Fruit fly (Drosophila melanogaster) whole organism, embryonic: ENCODE results near the gene CG33191.

Experiments used
- ATbp ChIP-seq: fragments of 200-800 bp; sonication (Bioruptor generic); optimal IDR thresholded peaks from 2 replicates; lab custom pipeline; 2017; ENCODE audit warnings: missing biosample characterization, mild to moderate bottlenecking, missing genetic modification characterization, missing genetic modification reagents
- Atf6 ChIP-seq: fragments of 200-800 bp; sonication (Bioruptor generic); IDR thresholded peaks from 2 replicates; pipeline ENCODE4 v1.3.6; 2022; ENCODE audit warnings: missing biosample characterization, missing genetic modification characterization
- Bdp1 ChIP-seq: fragments of 200-800 bp; sonication (Bioruptor generic); optimal IDR thresholded peaks from 3 replicates; lab custom pipeline; 2016; ENCODE audit warnings: missing biosample characterization, missing genetic modification characterization
- Bgb ChIP-seq: fragments of 200-800 bp; sonication (Bioruptor generic); IDR thresholded peaks from 2 replicates; pipeline ENCODE4 v1.3.6; 2022; ENCODE audit warnings: missing biosample characterization, missing genetic modification characterization; ENCODE audit not compliant: partially characterized antibody
- Blimp-1 ChIP-seq: fragments of 200-800 bp; sonication (Bioruptor generic); optimal IDR thresholded peaks from 3 replicates; lab custom pipeline; 2018; ENCODE audit warnings: missing biosample characterization, missing genetic modification characterization, mild to moderate bottlenecking, moderate library complexity, missing genetic modification reagents
- CG10979 ChIP-seq: fragments of 200-800 bp; sonication (Bioruptor generic); optimal IDR thresholded peaks from 2 replicates; lab custom pipeline; 2018; ENCODE audit warnings: missing biosample characterization, mild to moderate bottlenecking, missing genetic modification characterization, moderate library complexity
- CG12744 ChIP-seq: fragments of 200-800 bp; sonication (Bioruptor generic); optimal IDR thresholded peaks from 2 replicates; lab custom pipeline; 2016; ENCODE audit warnings: missing biosample characterization, missing genetic modification characterization
- CG15073 ChIP-seq: fragments of 200-800 bp; sonication (Bioruptor generic); optimal IDR thresholded peaks from 2 replicates; lab custom pipeline; 2016; ENCODE audit warnings: missing biosample characterization, missing genetic modification characterization
- CG1602 ChIP-seq: fragments of 200-800 bp; sonication (Bioruptor generic); optimal IDR thresholded peaks from 3 replicates; lab custom pipeline; 2016; ENCODE audit warnings: missing biosample characterization, missing genetic modification characterization
- CG18262 ChIP-seq: fragments of 200-800 bp; optimal IDR thresholded peaks from 3 replicates; lab custom pipeline; 2019; ENCODE audit warnings: missing biosample characterization, mild to moderate bottlenecking, missing genetic modification characterization, moderate library complexity
- CG2199 ChIP-seq: fragments of 200-800 bp; sonication (Bioruptor generic); IDR thresholded peaks from 3 replicates; pipeline ENCODE4 v1.3.6; 2022; ENCODE audit warnings: missing biosample characterization, missing genetic modification characterization
- CG34422 ChIP-seq: fragments of 200-800 bp; sonication (Bioruptor generic); IDR thresholded peaks from 3 replicates; pipeline ENCODE4 v1.3.6; 2022; ENCODE audit warnings: missing biosample characterization, missing genetic modification characterization
- CG3726 ChIP-seq: fragments of 200-800 bp; sonication (Bioruptor generic); IDR thresholded peaks from 3 replicates; pipeline ENCODE4, ENCODE4 v1.3.6; 2022; ENCODE audit warnings: missing biosample characterization, missing genetic modification characterization
- CG8924 ChIP-seq: fragments of 200-800 bp; optimal IDR thresholded peaks from 3 replicates; lab custom pipeline; 2019; ENCODE audit warnings: missing biosample characterization, mild to moderate bottlenecking, missing genetic modification characterization, moderate library complexity
- Camta ChIP-seq: fragments of 200-800 bp; sonication (Bioruptor generic); optimal IDR thresholded peaks from 2 replicates; lab custom pipeline; 2016; ENCODE audit warnings: missing biosample characterization, missing genetic modification characterization
- CkIIα-i1 ChIP-seq: fragments of 200-800 bp; sonication (Bioruptor generic); IDR thresholded peaks from 2 replicates; pipeline ENCODE4 v1.3.6; 2022; ENCODE audit warnings: missing biosample characterization, missing genetic modification characterization
- Eip74EF ChIP-seq, 2 experiments: fragments of 200-800 bp in 1 of 2; fragments of >200 bp in 1 of 2; sonication (Bioruptor generic) in 1 of 2; optimal IDR thresholded peaks; 2 replicates each; lab custom pipeline; 2017 to 2019; ENCODE audit warnings: missing biosample characterization in 2 of 2, missing genetic modification characterization in 2 of 2, mild to moderate bottlenecking in 1 of 2, moderate library complexity in 1 of 2
- Hand ChIP-seq: fragments of 200-800 bp; sonication (Bioruptor generic); optimal IDR thresholded peaks from 2 replicates; lab custom pipeline; 2017; ENCODE audit warnings: mild to moderate bottlenecking, missing biosample characterization, missing genetic modification reagents, missing genetic modification characterization
- Ravus ChIP-seq: fragments of 200-800 bp; sonication (Bioruptor generic); IDR thresholded peaks from 2 replicates; pipeline ENCODE4 v1.3.6; 2022; ENCODE audit warnings: missing biosample characterization, missing genetic modification characterization
- Sox102F ChIP-seq: fragments of 200-800 bp; sonication (Bioruptor generic); optimal IDR thresholded peaks from 2 replicates; lab custom pipeline; 2018; ENCODE audit warnings: missing biosample characterization, mild to moderate bottlenecking, missing genetic modification characterization, moderate library complexity
- Taf1 ChIP-seq: fragments of 200-800 bp; sonication (Bioruptor generic); IDR thresholded peaks from 2 replicates; pipeline ENCODE4 v1.3.6; 2022; ENCODE audit warnings: missing biosample characterization, missing genetic modification characterization
- ap ChIP-seq: fragments of 200-800 bp; sonication (Bioruptor generic); IDR thresholded peaks from 2 replicates; pipeline ENCODE4 v1.3.6; 2022; ENCODE audit warnings: missing biosample characterization, missing genetic modification characterization
- bcd ChIP-seq: fragments of 200-800 bp; sonication (Bioruptor generic); optimal IDR thresholded peaks from 2 replicates; lab custom pipeline; 2017; ENCODE audit warnings: missing biosample characterization, mild to moderate bottlenecking, missing genetic modification characterization
- cad ChIP-seq: fragments of >200 bp; optimal IDR thresholded peaks from 2 replicates; lab custom pipeline; 2017; ENCODE audit warnings: missing biosample characterization, missing genetic modification characterization
- cas ChIP-seq: fragments of 200-800 bp; sonication (Bioruptor generic); IDR thresholded peaks from 2 replicates; pipeline ENCODE4 v1.3.6; 2022; ENCODE audit warnings: missing biosample characterization, missing genetic modification characterization
- chinmo ChIP-seq: fragments of 200-800 bp; sonication (Bioruptor generic); IDR thresholded peaks from 4 replicates; pipeline ENCODE4 v1.3.6; 2022; ENCODE audit warnings: missing biosample characterization, missing genetic modification characterization; ENCODE audit not compliant: partially characterized antibody
- ci ChIP-seq: fragments of 200-800 bp; sonication (Bioruptor generic); IDR thresholded peaks from 3 replicates; pipeline ENCODE4 v1.3.6; 2022; ENCODE audit warnings: missing biosample characterization, missing genetic modification characterization
- dysf ChIP-seq: fragments of 200-800 bp; sonication (Bioruptor generic); IDR thresholded peaks from 3 replicates; pipeline ENCODE4 v1.3.6; 2022; ENCODE audit warnings: missing biosample characterization, missing genetic modification characterization
- ewg ChIP-seq: fragments of 200-800 bp; sonication (Bioruptor generic); optimal IDR thresholded peaks from 3 replicates; lab custom pipeline; 2017; ENCODE audit warnings: mild to moderate bottlenecking, missing biosample characterization, missing genetic modification reagents, missing genetic modification characterization
- fd96Cb ChIP-seq: fragments of 200-800 bp; sonication (Bioruptor generic); optimal IDR thresholded peaks from 2 replicates; lab custom pipeline; 2018; ENCODE audit warnings: missing biosample characterization, mild to moderate bottlenecking, missing genetic modification characterization, moderate library complexity
- grn ChIP-seq: fragments of 200-800 bp; sonication (Bioruptor generic); optimal IDR thresholded peaks from 3 replicates; lab custom pipeline; 2017; ENCODE audit warnings: missing biosample characterization, missing genetic modification characterization
- h ChIP-seq: fragments of >200 bp; optimal IDR thresholded peaks from 2 replicates; lab custom pipeline; 2017
- jumu ChIP-seq: fragments of 200-800 bp; sonication (Bioruptor generic); optimal IDR thresholded peaks from 3 replicates; lab custom pipeline; 2016; ENCODE audit warnings: missing biosample characterization, missing genetic modification characterization
- otp ChIP-seq: fragments of 200-800 bp; sonication (Bioruptor generic); IDR thresholded peaks from 3 replicates; pipeline ENCODE4, ENCODE4 v1.3.6; 2022; ENCODE audit warnings: missing biosample characterization, missing genetic modification characterization
- pho ChIP-seq: fragments of 200-800 bp; sonication (Bioruptor generic); optimal IDR thresholded peaks from 2 replicates; lab custom pipeline; 2016; ENCODE audit warnings: missing biosample characterization, missing genetic modification characterization
- phol ChIP-seq: fragments of 200-800 bp; sonication (Bioruptor generic); optimal IDR thresholded peaks from 3 replicates; lab custom pipeline; 2018; ENCODE audit warnings: missing biosample characterization, mild to moderate bottlenecking, missing genetic modification characterization, moderate library complexity
- rib ChIP-seq: fragments of 200-800 bp; sonication (Bioruptor generic); IDR thresholded peaks from 2 replicates; pipeline ENCODE4 v1.3.6; 2022; ENCODE audit warnings: missing biosample characterization, missing genetic modification characterization
- seq ChIP-seq: fragments of 200-800 bp; sonication (Bioruptor generic); IDR thresholded peaks from 2 replicates; pipeline ENCODE4 v1.3.6; 2022; ENCODE audit warnings: missing biosample characterization, missing genetic modification characterization
- so ChIP-seq: fragments of 200-800 bp; sonication (Bioruptor generic); IDR thresholded peaks from 3 replicates; pipeline ENCODE4 v1.3.6; 2022; ENCODE audit warnings: missing biosample characterization, missing genetic modification characterization
- ssp ChIP-seq: fragments of 200-800 bp; sonication (Bioruptor generic); IDR thresholded peaks from 2 replicates; pipeline ENCODE4 v1.3.6; 2022; ENCODE audit warnings: missing biosample characterization, missing genetic modification characterization
- tio ChIP-seq: fragments of 200-800 bp; sonication (Bioruptor generic); optimal IDR thresholded peaks from 2 replicates; lab custom pipeline; 2017; ENCODE audit warnings: missing biosample characterization, missing genetic modification characterization, inconsistent platforms
- tll ChIP-seq, 2 experiments: fragments of 200-800 bp in 1 of 2; fragments of >200 bp in 1 of 2; sonication (Bioruptor generic) in 1 of 2; optimal IDR thresholded peaks; 2 replicates each; lab custom pipeline; 2017 to 2019; ENCODE audit warnings: missing biosample characterization in 2 of 2, missing genetic modification characterization in 2 of 2, mild to moderate bottlenecking in 1 of 2, moderate library complexity in 1 of 2
- tx ChIP-seq: fragments of 200-800 bp; sonication (Bioruptor generic); optimal IDR thresholded peaks from 2 replicates; lab custom pipeline; 2016; ENCODE audit warnings: missing biosample characterization, missing genetic modification characterization
- usp ChIP-seq: fragments of >200 bp; optimal IDR thresholded peaks from 2 replicates; lab custom pipeline; 2017; ENCODE audit warnings: missing biosample characterization, missing genetic modification characterization
- vnd ChIP-seq: fragments of 200-800 bp; sonication (Bioruptor generic); IDR thresholded peaks from 3 replicates; pipeline ENCODE4 v1.3.6; 2022; ENCODE audit warnings: missing biosample characterization, missing genetic modification characterization; ENCODE audit not compliant: partially characterized antibody
- z ChIP-seq: fragments of 200-800 bp; sonication (Bioruptor generic); IDR thresholded peaks from 3 replicates; pipeline ENCODE4 v1.3.6; 2022; ENCODE audit warnings: missing biosample characterization, missing genetic modification characterization
- zen2 ChIP-seq: fragments of 200-800 bp; sonication (Bioruptor generic); IDR thresholded peaks from 3 replicates; pipeline ENCODE4 v1.3.6; 2022; ENCODE audit warnings: missing biosample characterization, missing genetic modification characterization; ENCODE audit not compliant: partially characterized antibody
- zf30C ChIP-seq: fragments of 200-800 bp; sonication (Bioruptor generic); optimal IDR thresholded peaks from 3 replicates; lab custom pipeline; 2018; ENCODE audit warnings: missing biosample characterization, mild to moderate bottlenecking, missing genetic modification characterization

CG33191 gene

DNA sequence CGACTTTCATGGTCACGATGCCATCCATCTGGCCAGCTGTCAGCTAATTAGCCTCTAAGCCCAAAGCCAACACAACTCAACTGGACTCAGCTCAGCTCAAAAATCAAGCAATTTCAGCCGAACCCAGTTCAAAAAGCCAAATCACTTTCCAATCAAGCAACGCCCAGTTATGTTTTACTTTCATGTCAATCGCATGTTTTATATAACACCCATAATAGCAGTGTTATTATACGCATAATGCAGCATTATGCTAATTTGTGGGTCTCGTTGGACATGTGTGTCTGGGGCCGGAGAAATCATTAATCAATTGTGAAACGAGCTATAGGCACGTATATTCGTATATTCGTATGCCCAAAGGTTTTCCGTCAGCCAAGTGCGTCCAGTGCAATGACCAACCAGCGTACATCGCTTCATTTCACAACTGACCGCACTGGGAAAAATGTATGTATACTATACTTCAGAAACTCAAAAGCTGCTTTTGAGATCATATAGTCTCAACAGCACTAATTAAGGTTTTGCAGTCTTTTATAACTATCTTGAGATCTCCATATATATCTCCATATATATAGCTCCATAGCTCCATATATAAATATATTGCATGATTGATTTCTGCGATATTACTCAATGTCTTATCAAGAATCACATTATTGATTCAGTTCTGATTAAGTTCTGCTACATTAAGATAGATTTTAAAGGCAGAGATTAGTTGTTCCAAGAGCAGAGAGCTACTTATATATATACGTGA, 8.0 kb upstream of the CG33191 start (continued):
- TF ChIP-seq phol (tag; lab: Kevin White, UChicago), result no peak
- no peak for TF ChIP-seq CG1602 (GFP tag; lab: Kevin White, UChicago)
- TF ChIP-seq ci (GFP tag; lab: Robert Waterston, UW), result no peak
- TF ChIP-seq Eip74EF (GFP tag; optimal IDR thresholded peaks at IDR 0.05; lab: Kevin White, UChicago), result no peak
- TF ChIP-seq so (GFP tag; lab: Robert Waterston, UW), result no peak
- no peak for TF ChIP-seq CG3726 (GFP tag; lab: Robert Waterston, UW)
- no peak for TF ChIP-seq ewg (GFP tag; lab: Kevin White, UChicago)
- no peak for TF ChIP-seq Bdp1 (GFP tag; lab: Kevin White, UChicago)
- no peak for TF ChIP-seq zf30C (GFP tag; lab: Kevin White, UChicago)
- no peak for TF ChIP-seq ssp (GFP tag; lab: Robert Waterston, UW)
- TF ChIP-seq Sox102F, result no peak
- TF ChIP-seq cad (GFP tag; lab: Kevin White, UChicago), result no peak
- TF ChIP-seq CkIIα-i1 (GFP tag; lab: Robert Waterston, UW), result no peak
- TF ChIP-seq vnd, result no peak
- TF ChIP-seq CG18262 (tag; lab: Kevin White, UChicago), result peak; percentile 25
- TF ChIP-seq h (lab: Kevin White, UChicago), result no peak
- TF ChIP-seq CG12744, result no peak
- peak; percentile 44 for TF ChIP-seq CG10979 (tag; lab: Kevin White, UChicago)

DNA sequence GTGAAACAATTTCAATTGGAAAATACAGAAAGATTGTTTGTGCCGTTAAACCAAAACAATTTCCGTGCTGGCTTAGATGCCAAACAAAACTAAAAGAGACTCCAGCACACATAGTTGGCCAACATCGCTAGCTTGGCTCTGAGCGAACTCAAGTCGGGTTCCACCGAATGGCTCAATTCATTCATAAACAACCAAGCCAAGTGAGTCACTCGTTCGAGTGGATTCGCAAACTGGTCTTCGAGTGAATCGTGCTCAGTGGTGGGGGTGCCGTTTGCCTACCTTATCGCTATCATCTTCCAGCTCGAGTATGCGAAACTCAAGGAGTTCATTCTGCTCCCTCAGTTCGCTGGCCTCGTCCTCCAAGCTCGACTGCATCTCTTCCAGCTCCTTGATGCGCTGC, 5.7 kb upstream of the CG33191 start:
- TF ChIP-seq CG15073 (GFP tag; lab: Kevin White, UChicago) (no peak), CG2199 (GFP tag; lab: Robert Waterston, UW) (no peak), z (peak; percentile 95), Ravus (GFP tag; lab: Robert Waterston, UW) (no peak), phol (tag; lab: Kevin White, UChicago) (no peak), zen2 (GFP tag; lab: Robert Waterston, UW) (0 out of 3 replicates have a peak, but pooled peaks have one; percentile 19), usp (GFP tag; lab: Kevin White, UChicago) (no peak), chinmo (GFP tag; lab: Robert Waterston, UW) (0 out of 4 replicates have a peak, but pooled peaks have one; percentile 33), CG8924 (no peak), tll (GFP tag; optimal IDR thresholded peaks at IDR 0.05; lab: Kevin White, UChicago) (no peak), rib (no peak)

DNA sequence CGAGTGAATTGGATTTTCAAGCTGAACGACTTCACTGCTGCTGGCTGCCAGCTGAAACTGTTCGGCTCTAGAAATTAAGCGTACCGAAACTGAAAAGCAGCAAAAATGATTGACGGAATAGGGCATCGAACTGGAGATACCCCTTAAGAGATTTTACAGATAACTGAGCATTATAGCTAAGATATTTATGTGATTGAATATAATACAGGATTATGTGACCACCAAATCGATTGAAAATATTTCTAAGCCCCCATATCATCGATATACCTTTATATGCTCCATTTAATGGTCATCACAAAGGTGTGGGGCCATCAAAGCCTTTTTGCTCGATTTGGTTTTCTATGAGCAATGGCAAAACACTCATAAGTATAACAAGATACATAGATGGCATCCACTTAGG, 5.1 kb upstream of the CG33191 start:
- TF ChIP-seq jumu, result peak; percentile 25
- no peak for TF ChIP-seq fd96Cb (tag; lab: Kevin White, UChicago)
- TF ChIP-seq CG34422 (GFP tag; lab: Robert Waterston, UW), result peak; percentile 62; the same call in 2 of the 3 replicates
- no peak for TF ChIP-seq Blimp-1
- peak; percentile 80 for TF ChIP-seq dysf (GFP tag; lab: Robert Waterston, UW)
- TF ChIP-seq seq, result peak; percentile 31; the same call in 1 of the 2 replicates
- 0 out of 2 replicates have a peak, but pooled peaks have one; percentile 44 for TF ChIP-seq Taf1 (GFP tag; lab: Robert Waterston, UW)
- TF ChIP-seq Camta, result peak; percentile 27
- TF ChIP-seq Bgb (GFP tag; lab: Robert Waterston, UW), result no peak
- peak; percentile 41 for TF ChIP-seq tx (GFP tag; lab: Kevin White, UChicago)
- peak; percentile 29; the same call in 1 of the 2 replicates for TF ChIP-seq cas (GFP tag; lab: Robert Waterston, UW)
- peak; percentile 12 for TF ChIP-seq ATbp (GFP tag; lab: Kevin White, UChicago)
- no peak for TF ChIP-seq Hand (GFP tag; lab: Kevin White, UChicago)
- TF ChIP-seq tio, result peak; percentile 29
- TF ChIP-seq CG1602 (GFP tag; lab: Kevin White, UChicago), result peak; percentile 23
- TF ChIP-seq grn (GFP tag; lab: Kevin White, UChicago), result no peak
- TF ChIP-seq otp, result peak; percentile 36; the same call in 1 of the 3 replicates
- TF ChIP-seq ap (GFP tag; lab: Robert Waterston, UW), result no peak
- peak; percentile 79 for TF ChIP-seq Atf6 (GFP tag; lab: Robert Waterston, UW)
- TF ChIP-seq bcd (GFP tag; lab: Kevin White, UChicago), result peak; percentile 38
- TF ChIP-seq pho (GFP tag; lab: Kevin White, UChicago), result peak; percentile 39
